6 worm cellular contexts compared by ENCODE assay signal in the genomic region with DNA sequence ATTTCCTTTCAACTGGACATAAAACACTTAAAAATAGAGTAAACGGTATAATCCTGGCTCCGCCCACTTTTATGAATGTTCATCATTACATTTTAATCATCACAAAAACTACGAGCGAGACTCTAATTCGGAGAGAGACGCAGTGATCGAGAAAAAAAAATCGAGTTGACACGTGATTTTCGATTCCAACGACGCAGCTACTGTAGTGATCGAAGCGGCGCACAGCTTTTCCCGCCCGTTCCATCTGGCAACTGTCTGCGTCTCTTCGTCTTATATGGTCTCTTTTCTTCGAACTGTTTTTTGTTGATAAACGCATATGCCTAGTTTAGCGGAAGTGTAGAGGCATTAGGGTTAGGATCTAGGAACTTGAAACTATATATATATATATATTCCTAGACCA.
A peak's percentile ranks its signal among the peaks of the same experiment; 100 is the strongest.
TF ChIP-seq lines count a peak whose summit lies in the region.

No protein-coding gene starts in this region.

TF ChIP-seq in whole organism, L1 larva, 84 proteins besides CTCF, POLR2A, EP300 and RAD21 (continues in another document):
- TF ChIP-seq egl-27 (tag; optimal IDR thresholded peaks at IDR 0.05; lab: Kevin White, UChicago) (no peak), lin-35 (GFP tag; optimal IDR thresholded peaks at IDR 0.05; lab: Kevin White, UChicago) (peak in 1 of 2 experiments; percentile 57), dpl-1 (GFP tag; optimal IDR thresholded peaks at IDR 0.05; lab: Kevin White, UChicago) (peak in 2 of 3 experiments; percentile 2 to 10), nhr-20 (tag; optimal IDR thresholded peaks at IDR 0.05; lab: Kevin White, UChicago) (peak; percentile 2), blmp-1 (tag; optimal IDR thresholded peaks at IDR 0.05; lab: Kevin White, UChicago) (peak; percentile 60), nhr-85 (tag; lab: Kevin White, UChicago) (peak; percentile 61), unc-130 (tag; optimal IDR thresholded peaks at IDR 0.05; lab: Kevin White, UChicago) (peak; percentile 3), egl-13 (tag; optimal IDR thresholded peaks at IDR 0.05; lab: Kevin White, UChicago) (no peak), elt-2 (tag; optimal IDR thresholded peaks at IDR 0.05; lab: Kevin White, UChicago) (peak; percentile 23), ceh-8 (GFP tag; optimal IDR thresholded peaks at IDR 0.05; lab: Kevin White, UChicago) (no peak), C16A3.4 (tag; optimal IDR thresholded peaks at IDR 0.05; lab: Kevin White, UChicago) (no peak), ztf-4 (tag; optimal IDR thresholded peaks at IDR 0.05; lab: Kevin White, UChicago) (peak; percentile 9), ces-1 (GFP tag; optimal IDR thresholded peaks at IDR 0.05; lab: Kevin White, UChicago) (no peak), mdl-1 (tag; optimal IDR thresholded peaks at IDR 0.05; lab: Kevin White, UChicago) (peak in 1 of 2 experiments; percentile 9)

TF ChIP-seq in whole organism, L2 larva, 48 proteins besides CTCF, POLR2A, EP300 and RAD21:
- peak; percentile 46 for TF ChIP-seq sma-9 (GFP tag; optimal IDR thresholded peaks at IDR 0.05; lab: Kevin White, UChicago)
- no peak for TF ChIP-seq sma-9 (tag; optimal IDR thresholded peaks at IDR 0.05; lab: Kevin White, UChicago)
- TF ChIP-seq F13H6.1 (tag; optimal IDR thresholded peaks at IDR 0.05; lab: Kevin White, UChicago), result peak; percentile 36
- no peak for TF ChIP-seq nhr-25 (tag; optimal IDR thresholded peaks at IDR 0.05; lab: Kevin White, UChicago)
- TF ChIP-seq crh-2 (tag; optimal IDR thresholded peaks at IDR 0.05; lab: Kevin White, UChicago), result peak; percentile 41
- no peak for TF ChIP-seq nhr-237 (tag; optimal IDR thresholded peaks at IDR 0.05; lab: Kevin White, UChicago)
- peak; percentile 68 for TF ChIP-seq fos-1 (tag; optimal IDR thresholded peaks at IDR 0.05; lab: Kevin White, UChicago)
- peak; percentile 69 for TF ChIP-seq blmp-1 (tag; optimal IDR thresholded peaks at IDR 0.05; lab: Kevin White, UChicago; ENCODE audit: insufficient read depth)

TF ChIP-seq in whole organism, L3 larva, 47 proteins besides CTCF, POLR2A, EP300 and RAD21:
- TF ChIP-seq hmg-11 (tag; optimal IDR thresholded peaks at IDR 0.05; lab: Kevin White, UChicago), result peak; percentile 21
- TF ChIP-seq elt-2 (tag; optimal IDR thresholded peaks at IDR 0.05; lab: Kevin White, UChicago), result peak; percentile 69
- TF ChIP-seq mml-1 (tag; optimal IDR thresholded peaks at IDR 0.05; lab: Kevin White, UChicago), result no peak
- no peak for TF ChIP-seq egl-5 (tag; optimal IDR thresholded peaks at IDR 0.05; lab: Kevin White, UChicago)
- TF ChIP-seq nhr-23 (tag; optimal IDR thresholded peaks at IDR 0.05; lab: Kevin White, UChicago), result peak; percentile 67
- peak; percentile 25 for TF ChIP-seq mdl-1 (tag; optimal IDR thresholded peaks at IDR 0.05; lab: Kevin White, UChicago)
- peak; percentile 76 for TF ChIP-seq nhr-43 (tag; optimal IDR thresholded peaks at IDR 0.05; lab: Kevin White, UChicago; ENCODE audit: poor library complexity, severe bottlenecking)
- TF ChIP-seq lsy-12 (tag; optimal IDR thresholded peaks at IDR 0.05; lab: Kevin White, UChicago), result peak; percentile 29
- TF ChIP-seq ceh-82 (tag; optimal IDR thresholded peaks at IDR 0.05; lab: Kevin White, UChicago), result no peak
- peak; percentile 62 for TF ChIP-seq nhr-25 (tag; optimal IDR thresholded peaks at IDR 0.05; lab: Kevin White, UChicago)
- peak; percentile 41 for TF ChIP-seq nfya-1 (tag; optimal IDR thresholded peaks at IDR 0.05; lab: Kevin White, UChicago; ENCODE audit: insufficient read depth)
- peak; percentile 50 for TF ChIP-seq pha-4 (tag; optimal IDR thresholded peaks at IDR 0.05; lab: Kevin White, UChicago)
- peak in 1 of 3 experiments; percentile 6 for TF ChIP-seq elt-3 (tag; optimal IDR thresholded peaks at IDR 0.05; lab: Kevin White, UChicago)

TF ChIP-seq in whole organism, L4 larva, 104 proteins besides CTCF, POLR2A, EP300 and RAD21 (continues in another document):
- TF ChIP-seq ctbp-1 (GFP tag; IDR thresholded peaks at IDR 0.05; lab: Robert Waterston, UW), result no peak
- TF ChIP-seq fkh-10 (GFP tag; optimal IDR thresholded peaks at IDR 0.05; lab: Kevin White, UChicago), result no peak
- no peak for TF ChIP-seq lin-15B (tag; optimal IDR thresholded peaks at IDR 0.05; lab: Kevin White, UChicago)
- peak; percentile 64 for TF ChIP-seq dve-1 (tag; optimal IDR thresholded peaks at IDR 0.05; lab: Kevin White, UChicago; ENCODE audit: insufficient read depth)
- no peak for TF ChIP-seq jun-1 (tag; optimal IDR thresholded peaks at IDR 0.05; lab: Kevin White, UChicago)
- TF ChIP-seq ceh-82 (tag; optimal IDR thresholded peaks at IDR 0.05; lab: Kevin White, UChicago), result no peak
- TF ChIP-seq nhr-28 (tag; optimal IDR thresholded peaks at IDR 0.05; lab: Kevin White, UChicago), result peak; percentile 95
- no peak for TF ChIP-seq daf-8 (GFP tag; IDR thresholded peaks at IDR 0.05; lab: Robert Waterston, UW)
- TF ChIP-seq hlh-11 (tag; optimal IDR thresholded peaks at IDR 0.05; lab: Kevin White, UChicago), result peak; percentile 94
- no peak for TF ChIP-seq rbr-2 (tag; optimal IDR thresholded peaks at IDR 0.05; lab: Kevin White, UChicago)
- TF ChIP-seq zip-11 (GFP tag; IDR thresholded peaks at IDR 0.05; lab: Robert Waterston, UW), result no peak
- TF ChIP-seq lin-38 (GFP tag; IDR thresholded peaks at IDR 0.05; lab: Robert Waterston, UW), result peak; percentile 35; the same call in 1 of the 2 replicates
- no peak for TF ChIP-seq F49E8.2 (tag; optimal IDR thresholded peaks at IDR 0.05; lab: Kevin White, UChicago; ENCODE audit: borderline replicate concordance)
- TF ChIP-seq egl-43 (GFP tag; IDR thresholded peaks at IDR 0.05; lab: Robert Waterston, UW), result no peak
- TF ChIP-seq unc-130 (GFP tag; optimal IDR thresholded peaks at IDR 0.05; lab: Kevin White, UChicago), result no peak
- no peak for TF ChIP-seq ceh-28 (tag; optimal IDR thresholded peaks at IDR 0.05; lab: Kevin White, UChicago)
- TF ChIP-seq madf-9 (GFP tag; conservative IDR thresholded peaks at IDR 0.05; lab: Robert Waterston, UW), result no peak
- no peak for TF ChIP-seq ces-1 (GFP tag; optimal IDR thresholded peaks at IDR 0.05; lab: Kevin White, UChicago)
- TF ChIP-seq spr-1 (tag; optimal IDR thresholded peaks at IDR 0.05; lab: Kevin White, UChicago), result peak; percentile 59

TF ChIP-seq in whole organism, late embryonic, 69 proteins besides CTCF, POLR2A, EP300 and RAD21:
- TF ChIP-seq K09A11.1 (tag; optimal IDR thresholded peaks at IDR 0.05; lab: Kevin White, UChicago; ENCODE audit: insufficient read depth), result no peak
- TF ChIP-seq pha-4 (tag; optimal IDR thresholded peaks at IDR 0.05; lab: Kevin White, UChicago), result no peak
- TF ChIP-seq hlh-30 (tag; optimal IDR thresholded peaks at IDR 0.05; lab: Kevin White, UChicago; ENCODE audit: insufficient read depth), result peak; percentile 49
- TF ChIP-seq ceh-14 (tag; optimal IDR thresholded peaks at IDR 0.05; lab: Kevin White, UChicago), result no peak
- TF ChIP-seq gmeb-2 (tag; optimal IDR thresholded peaks at IDR 0.05; lab: Kevin White, UChicago), result no peak
- no peak for TF ChIP-seq ref-2 (tag; optimal IDR thresholded peaks at IDR 0.05; lab: Kevin White, UChicago)
- TF ChIP-seq madf-2 (tag; optimal IDR thresholded peaks at IDR 0.05; lab: Kevin White, UChicago), result no peak

TF ChIP-seq in whole organism, young adult, 124 proteins besides CTCF, POLR2A, EP300 and RAD21 (continues in another document):
- TF ChIP-seq ceh-58 (GFP tag; IDR thresholded peaks at IDR 0.05; lab: Robert Waterston, UW), result no peak
- TF ChIP-seq pbrm-1 (GFP tag; IDR thresholded peaks at IDR 0.05; lab: Robert Waterston, UW), result no peak
- no peak for TF ChIP-seq ama-1 (optimal IDR thresholded peaks at IDR 0.05; lab: Kevin White, UChicago)
- TF ChIP-seq ama-1 (GFP tag; optimal IDR thresholded peaks at IDR 0.05; lab: Kevin White, UChicago), result no peak
- TF ChIP-seq lin-40 (tag; optimal IDR thresholded peaks at IDR 0.05; lab: Kevin White, UChicago), result peak; percentile 31
- no peak; the same call in 1 of the 2 replicates for TF ChIP-seq zfh-2 (GFP tag; conservative IDR thresholded peaks at IDR 0.05; lab: Robert Waterston, UW)
- TF ChIP-seq rpc-1 (optimal IDR thresholded peaks at IDR 0.05; lab: Kevin White, UChicago), result no peak
- no peak for TF ChIP-seq rpc-1 (tag; optimal IDR thresholded peaks at IDR 0.05; lab: Kevin White, UChicago)
- TF ChIP-seq K12H6.12 (tag; optimal IDR thresholded peaks at IDR 0.05; lab: Kevin White, UChicago), result no peak
- TF ChIP-seq madf-10 (tag; optimal IDR thresholded peaks at IDR 0.05; lab: Kevin White, UChicago), result peak; percentile 13
- no peak for TF ChIP-seq F57C9.4 (tag; optimal IDR thresholded peaks at IDR 0.05; lab: Kevin White, UChicago)
- TF ChIP-seq hmg-1.2 (GFP tag; IDR thresholded peaks at IDR 0.05; lab: Robert Waterston, UW), result peak; percentile 76
- no peak for TF ChIP-seq rcor-1 (GFP tag; IDR thresholded peaks at IDR 0.05; lab: Robert Waterston, UW)
- TF ChIP-seq madf-6 (GFP tag; IDR thresholded peaks at IDR 0.05; lab: Robert Waterston, UW), result no peak
- TF ChIP-seq egl-18 (GFP tag; IDR thresholded peaks at IDR 0.05; lab: Robert Waterston, UW), result no peak
- no peak for TF ChIP-seq ztf-22 (GFP tag; optimal IDR thresholded peaks at IDR 0.05; lab: Kevin White, UChicago)
- TF ChIP-seq attf-5 (GFP tag; optimal IDR thresholded peaks at IDR 0.05; lab: Kevin White, UChicago), result peak; percentile 62
- TF ChIP-seq F49E8.2 (tag; optimal IDR thresholded peaks at IDR 0.05; lab: Kevin White, UChicago; ENCODE audit: insufficient read depth), result no peak
- peak; percentile 45 for TF ChIP-seq mcd-1 (GFP tag; IDR thresholded peaks at IDR 0.05; lab: Robert Waterston, UW)
- TF ChIP-seq F55B11.4 (tag; optimal IDR thresholded peaks at IDR 0.05; lab: Kevin White, UChicago; ENCODE audit: borderline replicate concordance, insufficient read depth), result no peak
- 0 out of 2 replicates have a peak, but pooled peaks have one; percentile 28 for TF ChIP-seq Y53G8AR.9 (GFP tag; conservative IDR thresholded peaks at IDR 0.05; lab: Robert Waterston, UW)
- no peak for TF ChIP-seq lin-35 (GFP tag; optimal IDR thresholded peaks at IDR 0.05; lab: Kevin White, UChicago)
- TF ChIP-seq F57A8.1 (GFP tag; optimal IDR thresholded peaks at IDR 0.05; lab: Kevin White, UChicago), result no peak
- peak; percentile 42 for TF ChIP-seq atf-7 (tag; optimal IDR thresholded peaks at IDR 0.05; lab: Kevin White, UChicago)
- no peak for TF ChIP-seq somi-1 (GFP tag; optimal IDR thresholded peaks at IDR 0.05; lab: Kevin White, UChicago)
- no peak for TF ChIP-seq aptf-2 (GFP tag; conservative IDR thresholded peaks at IDR 0.05; lab: Robert Waterston, UW)
- no peak for TF ChIP-seq ztf-6 (GFP tag; IDR thresholded peaks at IDR 0.05; lab: Robert Waterston, UW)
- TF ChIP-seq let-607 (tag; optimal IDR thresholded peaks at IDR 0.05; lab: Kevin White, UChicago), result peak; percentile 38 to 76
- no peak for TF ChIP-seq ztf-3 (GFP tag; optimal IDR thresholded peaks at IDR 0.05; lab: Kevin White, UChicago)
- no peak for TF ChIP-seq tlf-1 (GFP tag; optimal IDR thresholded peaks at IDR 0.05; lab: Kevin White, UChicago)
- no peak for TF ChIP-seq cebp-2 (GFP tag; IDR thresholded peaks at IDR 0.05; lab: Robert Waterston, UW)
- peak; percentile 43 for TF ChIP-seq ztf-18 (tag; optimal IDR thresholded peaks at IDR 0.05; lab: Kevin White, UChicago)
- no peak for TF ChIP-seq hrde-1 (tag; optimal IDR thresholded peaks at IDR 0.05; lab: Kevin White, UChicago; ENCODE audit: borderline replicate concordance)
